Worm (Caenorhabditis elegans) whole organism, L2 larva: ENCODE data around the gene C26B9.7.

Experiments
- R02D3.7 ChIP-seq: fragments of 150-350 bp; optimal IDR thresholded peaks from 2 replicates; lab custom pipeline; 2014; ENCODE audit warnings: missing biosample characterization, missing genetic modification characterization
- ama-1 ChIP-seq: fragments of 150-350 bp; optimal IDR thresholded peaks from 2 replicates; lab custom pipeline; 2018; ENCODE audit warnings: inconsistent platforms
- blmp-1 ChIP-seq: sonication (generic microtip); optimal IDR thresholded peaks from 2 replicates; lab custom pipeline; 2017; ENCODE audit warnings: missing genetic modification characterization, mild to moderate bottlenecking, missing compliant biosample characterization, antibody characterized with exemption, moderate library complexity; ENCODE audit not compliant: insufficient read depth
- elt-3 ChIP-seq: sonication (generic microtip); optimal IDR thresholded peaks from 2 replicates; lab custom pipeline; 2017; ENCODE audit warnings: missing biosample characterization, missing genetic modification characterization
- lin-39 ChIP-seq: fragments of 150-350 bp; optimal IDR thresholded peaks from 2 replicates; lab custom pipeline; 2014; ENCODE audit warnings: missing biosample characterization, missing genetic modification reagents, missing genetic modification characterization
- nhr-237 ChIP-seq: fragments of 150-350 bp; optimal IDR thresholded peaks from 2 replicates; lab custom pipeline; 2014; ENCODE audit warnings: missing biosample characterization, missing genetic modification characterization
- nhr-77 ChIP-seq: fragments of 150-350 bp; optimal IDR thresholded peaks from 2 replicates; lab custom pipeline; 2014; ENCODE audit warnings: missing biosample characterization, missing genetic modification characterization
- sem-4 ChIP-seq: fragments of 150-350 bp; optimal IDR thresholded peaks from 2 replicates; lab custom pipeline; 2014; ENCODE audit warnings: missing biosample characterization, missing genetic modification reagents, missing genetic modification characterization
- sma-9 ChIP-seq, 2 experiments: fragments of 150-350 bp in 1 of 2; sonication (generic microtip) in 1 of 2; optimal IDR thresholded peaks; 2 replicates each; lab custom pipeline; 2014 to 2016; ENCODE audit warnings: missing genetic modification characterization in 2 of 2, mild to moderate bottlenecking in 1 of 2, missing biosample characterization in 1 of 2, missing compliant biosample characterization in 1 of 2, missing genetic modification reagents in 1 of 2, moderate library complexity in 1 of 2
- snpc-4 ChIP-seq: fragments of 150-350 bp; optimal IDR thresholded peaks from 2 replicates; lab custom pipeline; 2014; ENCODE audit warnings: missing biosample characterization, missing genetic modification characterization
- unc-62 ChIP-seq: fragments of 150-350 bp; optimal IDR thresholded peaks from 2 replicates; lab custom pipeline; 2014; ENCODE audit warnings: missing biosample characterization, missing genetic modification reagents, missing genetic modification characterization
- ztf-11 ChIP-seq: sonication (generic microtip); optimal IDR thresholded peaks from 2 replicates; lab custom pipeline; 2017; ENCODE audit warnings: missing biosample characterization, missing genetic modification characterization

DNA sequence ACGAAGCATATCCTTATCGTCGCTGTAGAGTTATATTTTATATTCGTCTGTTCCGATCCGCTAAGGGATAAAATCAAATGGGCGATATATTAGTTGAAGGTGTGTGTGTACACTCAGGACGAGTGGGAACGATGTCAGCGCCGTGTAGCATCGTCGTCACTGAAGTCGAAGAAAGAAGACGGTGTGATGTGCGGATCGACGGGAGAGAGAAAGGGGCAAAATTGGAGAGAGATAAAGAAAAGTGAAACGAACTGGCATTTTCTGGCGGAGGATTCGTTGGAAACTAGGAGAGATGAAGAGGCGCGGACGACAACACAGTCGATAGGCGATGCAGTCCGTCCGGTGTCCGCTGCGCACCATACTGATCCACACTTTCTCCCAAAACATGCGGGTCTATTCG, 4.1 kb upstream of the C26B9.7 start, which contains the start of gene C26B9.3:
- TF ChIP-seq elt-3, result no peak
- TF ChIP-seq blmp-1, result peak; percentile 87
- no peak for TF ChIP-seq R02D3.7 (tag; lab: Kevin White, UChicago)
- TF ChIP-seq lin-39 (tag; lab: Kevin White, UChicago), result no peak
- no peak for TF ChIP-seq sma-9 (GFP tag; optimal IDR thresholded peaks at IDR 0.05; lab: Kevin White, UChicago)
- TF ChIP-seq sma-9 (tag; optimal IDR thresholded peaks at IDR 0.05; lab: Kevin White, UChicago), result no peak
- no peak for TF ChIP-seq nhr-77
- no peak for TF ChIP-seq ama-1
- no peak for TF ChIP-seq nhr-237 (tag; lab: Kevin White, UChicago)
- no peak for TF ChIP-seq unc-62 (GFP tag; lab: Kevin White, UChicago)
- no peak for TF ChIP-seq snpc-4
- TF ChIP-seq sem-4 (tag; lab: Kevin White, UChicago), result no peak
- no peak for TF ChIP-seq ztf-11
